Worm (Caenorhabditis elegans) whole organism, young adult: ENCODE results near the gene T02G5.7.
A peak's percentile ranks its signal among the peaks of the same experiment; 100 is the strongest.

ENCODE experiments used
- B0019.2 ChIP-seq: fragments of 200-800 bp; sonication (Bioruptor generic); conservative IDR thresholded peaks from 2 replicates; pipeline ENCODE4 v1.3.6; 2022; ENCODE audit warnings: missing genetic modification reagents, missing genetic modification characterization, missing compliant biosample characterization
- B0336.3 ChIP-seq: fragments of 200-800 bp; sonication (Bioruptor generic); IDR thresholded peaks from 2 replicates; pipeline ENCODE4 v1.3.6; 2022; ENCODE audit warnings: missing genetic modification characterization, missing compliant biosample characterization
- C17E4.6 ChIP-seq: fragments of 200-800 bp; sonication (Bioruptor generic); IDR thresholded peaks from 2 replicates; pipeline ENCODE4 v1.3.6; 2022; ENCODE audit warnings: missing genetic modification reagents, missing genetic modification characterization, missing compliant biosample characterization
- D2030.7 ChIP-seq: fragments of 200-800 bp; sonication (Bioruptor generic); IDR thresholded peaks from 2 replicates; pipeline ENCODE4 v1.3.6; 2022; ENCODE audit warnings: missing genetic modification reagents, missing genetic modification characterization, missing compliant biosample characterization
- F10E7.11 ChIP-seq: sonication (generic microtip); optimal IDR thresholded peaks from 2 replicates; lab custom pipeline; 2017; ENCODE audit warnings: mild to moderate bottlenecking, missing genetic modification characterization, moderate library complexity, missing compliant biosample characterization
- F37B4.10 ChIP-seq: fragments of 200-800 bp; sonication (Bioruptor generic); IDR thresholded peaks from 2 replicates; pipeline ENCODE4 v1.3.6; 2022; ENCODE audit warnings: missing genetic modification characterization, missing compliant biosample characterization
- F52B5.7 ChIP-seq: sonication (generic microtip); optimal IDR thresholded peaks from 2 replicates; lab custom pipeline; 2016; ENCODE audit warnings: mild to moderate bottlenecking, missing genetic modification characterization, missing compliant biosample characterization
- F55B11.4 ChIP-seq: sonication (generic microtip); optimal IDR thresholded peaks from 2 replicates; lab custom pipeline; 2016; ENCODE audit warnings: missing compliant biosample characterization, missing genetic modification characterization, borderline replicate concordance; ENCODE audit not compliant: insufficient read depth
- F57C9.4 ChIP-seq: sonication (generic microtip); optimal IDR thresholded peaks from 2 replicates; lab custom pipeline; 2017; ENCODE audit warnings: mild to moderate bottlenecking, missing genetic modification characterization, missing compliant biosample characterization
- K11D2.4 ChIP-seq: fragments of 200-800 bp; sonication (Bioruptor generic); IDR thresholded peaks from 2 replicates; pipeline ENCODE4 v1.3.6; 2022; ENCODE audit warnings: missing genetic modification reagents, missing genetic modification characterization, missing compliant biosample characterization
- K12H6.12 ChIP-seq: fragments of 200-800 bp; sonication (Bioruptor generic); optimal IDR thresholded peaks from 2 replicates; lab custom pipeline; 2018; ENCODE audit warnings: mild to moderate bottlenecking, missing genetic modification characterization, missing compliant biosample characterization
- Y53G8AR.9 ChIP-seq: fragments of 200-800 bp; sonication (Bioruptor generic); conservative IDR thresholded peaks from 2 replicates; pipeline ENCODE4 v1.3.6; 2022; ENCODE audit warnings: missing genetic modification reagents, missing genetic modification characterization, missing compliant biosample characterization
- Y67H2A.10 ChIP-seq: fragments of 200-800 bp; sonication (Bioruptor generic); conservative IDR thresholded peaks from 2 replicates; pipeline ENCODE4 v1.3.6; 2022; ENCODE audit warnings: missing genetic modification reagents, missing genetic modification characterization, missing compliant biosample characterization
- Y95B8A.8 ChIP-seq: fragments of 200-800 bp; sonication (Bioruptor generic); IDR thresholded peaks from 2 replicates; pipeline ENCODE4 v1.3.6; 2022; ENCODE audit warnings: missing genetic modification reagents, missing genetic modification characterization, missing compliant biosample characterization
- akir-1 ChIP-seq: fragments of 200-800 bp; sonication (Bioruptor generic); optimal IDR thresholded peaks from 2 replicates; lab custom pipeline; 2018; ENCODE audit warnings: mild to moderate bottlenecking, missing genetic modification characterization, moderate library complexity, missing compliant biosample characterization
- bed-1 ChIP-seq: fragments of 200-800 bp; sonication (Bioruptor generic); IDR thresholded peaks from 2 replicates; pipeline ENCODE4 v1.3.6; 2022; ENCODE audit warnings: missing genetic modification reagents, missing genetic modification characterization, missing compliant biosample characterization
- cebp-2 ChIP-seq: fragments of 200-800 bp; sonication (Bioruptor generic); IDR thresholded peaks from 2 replicates; pipeline ENCODE4 v1.3.6; 2022; ENCODE audit warnings: missing genetic modification characterization, missing compliant biosample characterization
- ceh-58 ChIP-seq: fragments of 200-800 bp; sonication (Bioruptor generic); IDR thresholded peaks from 2 replicates; pipeline ENCODE4 v1.3.6; 2022; ENCODE audit warnings: missing genetic modification characterization, missing compliant biosample characterization
- ceh-79 ChIP-seq: sonication (generic microtip); optimal IDR thresholded peaks from 2 replicates; lab custom pipeline; 2017; ENCODE audit warnings: mild to moderate bottlenecking, missing genetic modification characterization, missing compliant biosample characterization
- chd-7 ChIP-seq: sonication (generic microtip); optimal IDR thresholded peaks from 2 replicates; lab custom pipeline; 2016; ENCODE audit warnings: mild to moderate bottlenecking, missing genetic modification characterization, moderate library complexity, missing compliant biosample characterization
- die-1 ChIP-seq: sonication (generic microtip); optimal IDR thresholded peaks from 2 replicates; lab custom pipeline; 2016; ENCODE audit warnings: missing genotype, mild to moderate bottlenecking, missing genetic modification characterization, missing compliant biosample characterization
- dox-1 ChIP-seq: fragments of 200-800 bp; sonication (Bioruptor generic); IDR thresholded peaks from 2 replicates; pipeline ENCODE4 v1.3.6; 2022; ENCODE audit warnings: missing genetic modification reagents, missing genetic modification characterization, missing compliant biosample characterization
- efl-1 ChIP-seq: fragments of 150-350 bp; optimal IDR thresholded peaks from 2 replicates; lab custom pipeline; 2014; ENCODE audit warnings: missing biosample characterization, missing genetic modification reagents, missing genetic modification characterization
- ets-4 ChIP-seq: fragments of 200-800 bp; sonication (Bioruptor generic); optimal IDR thresholded peaks from 2 replicates; lab custom pipeline; 2018; ENCODE audit warnings: mild to moderate bottlenecking, missing genetic modification characterization, missing compliant biosample characterization
- fkh-3 ChIP-seq: sonication (generic microtip); optimal IDR thresholded peaks from 2 replicates; lab custom pipeline; 2016; ENCODE audit warnings: mild to moderate bottlenecking, missing genetic modification characterization, missing compliant biosample characterization
- him-1 ChIP-seq: sonication (generic microtip); optimal IDR thresholded peaks from 2 replicates; lab custom pipeline; 2016; ENCODE audit warnings: missing genotype, missing genetic modification reagents, missing genetic modification characterization, missing compliant biosample characterization
- hlh-12 ChIP-seq: sonication (generic microtip); optimal IDR thresholded peaks from 2 replicates; lab custom pipeline; 2016; ENCODE audit warnings: missing genetic modification characterization, missing compliant biosample characterization
- hmg-1.2 ChIP-seq: fragments of 200-800 bp; sonication (Bioruptor generic); IDR thresholded peaks from 2 replicates; pipeline ENCODE4 v1.3.6; 2022; ENCODE audit warnings: missing genetic modification reagents, missing genetic modification characterization, missing compliant biosample characterization
- lag-1 ChIP-seq: fragments of 200-800 bp; sonication (Bioruptor generic); IDR thresholded peaks from 2 replicates; pipeline ENCODE4 v1.3.6; 2022; ENCODE audit warnings: missing genetic modification reagents, missing genetic modification characterization, missing compliant biosample characterization
- let-607 ChIP-seq, 2 experiments: fragments of 200-800 bp in 1 of 2; sonication (Bioruptor generic) in 1 of 2; sonication (generic microtip) in 1 of 2; optimal IDR thresholded peaks; 2 replicates each; lab custom pipeline; 2016 to 2018; ENCODE audit warnings: mild to moderate bottlenecking in 2 of 2, missing compliant biosample characterization in 2 of 2, missing genetic modification characterization in 2 of 2, moderate library complexity in 2 of 2, missing genotype in 1 of 2
- lin-26 ChIP-seq: fragments of 200-800 bp; sonication (Bioruptor generic); IDR thresholded peaks from 2 replicates; pipeline ENCODE4 v1.3.6; 2022; ENCODE audit warnings: missing genetic modification reagents, missing genetic modification characterization, missing compliant biosample characterization
- nfya-2 ChIP-seq: fragments of 200-800 bp; sonication (Bioruptor generic); IDR thresholded peaks from 2 replicates; pipeline ENCODE4 v1.3.6; 2022; ENCODE audit warnings: missing genetic modification reagents, missing genetic modification characterization, missing compliant biosample characterization
- nhr-27 ChIP-seq: fragments of 200-800 bp; sonication (Bioruptor generic); optimal IDR thresholded peaks from 2 replicates; lab custom pipeline; 2018; ENCODE audit warnings: mild to moderate bottlenecking, missing genetic modification characterization, moderate library complexity, missing compliant biosample characterization
- nhr-80 ChIP-seq: sonication (generic microtip); optimal IDR thresholded peaks from 2 replicates; lab custom pipeline; 2016; ENCODE audit warnings: missing genetic modification characterization, missing compliant biosample characterization
- pha-4 ChIP-seq: fragments of 150-350 bp; sonication (generic microtip); optimal IDR thresholded peaks from 2 replicates; lab custom pipeline; 2014; ENCODE audit warnings: missing biosample characterization, missing genetic modification reagents, missing genetic modification characterization
- sdz-38 ChIP-seq: sonication (generic microtip); optimal IDR thresholded peaks from 2 replicates; lab custom pipeline; 2016; ENCODE audit warnings: missing genotype, missing genetic modification characterization, missing compliant biosample characterization
- snpc-1.3 ChIP-seq: sonication (generic microtip); optimal IDR thresholded peaks from 2 replicates; lab custom pipeline; 2017; ENCODE audit warnings: missing genetic modification characterization, mild to moderate bottlenecking, missing compliant biosample characterization, antibody characterized with exemption, moderate library complexity, missing genotype, missing genetic modification reagents; ENCODE audit not compliant: insufficient read depth
- sptf-2 ChIP-seq: fragments of 200-800 bp; sonication (Bioruptor generic); optimal IDR thresholded peaks from 2 replicates; lab custom pipeline; 2018; ENCODE audit warnings: mild to moderate bottlenecking, missing genetic modification characterization, missing compliant biosample characterization
- tbx-9 ChIP-seq: sonication (generic microtip); optimal IDR thresholded peaks from 2 replicates; lab custom pipeline; 2016; ENCODE audit warnings: borderline replicate concordance, missing genetic modification characterization, inconsistent platforms, missing compliant biosample characterization
- zfh-2 ChIP-seq: fragments of 200-800 bp; sonication (Bioruptor generic); conservative IDR thresholded peaks from 2 replicates; pipeline ENCODE4 v1.3.6; 2022; ENCODE audit warnings: missing genetic modification reagents, missing genetic modification characterization, missing compliant biosample characterization
- zim-3 ChIP-seq: sonication (generic microtip); optimal IDR thresholded peaks from 2 replicates; lab custom pipeline; 2017; ENCODE audit warnings: mild to moderate bottlenecking, missing genetic modification characterization, moderate library complexity, missing compliant biosample characterization
- ztf-26 ChIP-seq: sonication (generic microtip); optimal IDR thresholded peaks from 2 replicates; lab custom pipeline; 2017; ENCODE audit warnings: missing genetic modification characterization, missing compliant biosample characterization
- ztf-3 ChIP-seq: fragments of 200-800 bp; sonication (Bioruptor generic); optimal IDR thresholded peaks from 2 replicates; lab custom pipeline; 2018; ENCODE audit warnings: mild to moderate bottlenecking, missing genetic modification characterization, missing compliant biosample characterization
- ztf-6 ChIP-seq: fragments of 200-800 bp; sonication (Bioruptor generic); IDR thresholded peaks from 2 replicates; pipeline ENCODE4 v1.3.6; 2022; ENCODE audit warnings: missing genetic modification reagents, missing genetic modification characterization, missing compliant biosample characterization

The T02G5.7 gene

ce11 chrII:7075564-7076228 is at the start of gene T02G5.7 (continued):
- no peak for TF ChIP-seq zfh-2
- peak; percentile 78 for TF ChIP-seq Y53G8AR.9 (GFP tag; lab: Robert Waterston, UW)
- TF ChIP-seq fkh-3 = no peak
- TF ChIP-seq bed-1 = no peak
- TF ChIP-seq F52B5.7 (tag; lab: Kevin White, UChicago) = no peak
- TF ChIP-seq nfya-2 (GFP tag; lab: Robert Waterston, UW) = no peak
- peak; percentile 59; the same call in 1 of the 2 replicates for TF ChIP-seq B0336.3 (GFP tag; lab: Robert Waterston, UW)
- TF ChIP-seq Y67H2A.10 (GFP tag; lab: Robert Waterston, UW) = no peak
- TF ChIP-seq F10E7.11 = no peak
- no peak for TF ChIP-seq let-607 (tag; optimal IDR thresholded peaks at IDR 0.05; lab: Kevin White, UChicago)
- no peak for TF ChIP-seq D2030.7 (GFP tag; lab: Robert Waterston, UW)
- TF ChIP-seq F55B11.4 = no peak
- no peak for TF ChIP-seq F57C9.4 (tag; lab: Kevin White, UChicago)
- no peak for TF ChIP-seq lag-1 (GFP tag; lab: Robert Waterston, UW)
- no peak for TF ChIP-seq lin-26
- TF ChIP-seq efl-1 (GFP tag; lab: Kevin White, UChicago) = no peak
- no peak for TF ChIP-seq ztf-3 (GFP tag; lab: Kevin White, UChicago)
- TF ChIP-seq pha-4 (tag; lab: Kevin White, UChicago) = no peak
- TF ChIP-seq ztf-6 = no peak
- no peak for TF ChIP-seq snpc-1.3 (tag; lab: Kevin White, UChicago)
- no peak for TF ChIP-seq tbx-9 (tag; lab: Kevin White, UChicago)
- TF ChIP-seq die-1 (tag; lab: Kevin White, UChicago) = no peak
- no peak for TF ChIP-seq ceh-58 (GFP tag; lab: Robert Waterston, UW)
- TF ChIP-seq nhr-27 (tag; lab: Kevin White, UChicago) = no peak
- TF ChIP-seq ceh-79 (tag; lab: Kevin White, UChicago) = no peak
- no peak for TF ChIP-seq ztf-26
- TF ChIP-seq him-1 (tag; lab: Kevin White, UChicago) = no peak
- no peak for TF ChIP-seq C17E4.6 (GFP tag; lab: Robert Waterston, UW)
- TF ChIP-seq zim-3 (tag; lab: Kevin White, UChicago) = peak; percentile 74
- no peak for TF ChIP-seq F37B4.10 (GFP tag; lab: Robert Waterston, UW)
- TF ChIP-seq sptf-2 (GFP tag; lab: Kevin White, UChicago) = no peak

ce11 chrII:7029524-7029923 is 45.9 kb upstream of the T02G5.7 start:
- TF ChIP-seq die-1 (tag; lab: Kevin White, UChicago) (no peak), F37B4.10 (GFP tag; lab: Robert Waterston, UW) (no peak), K11D2.4 (GFP tag; lab: Robert Waterston, UW) (no peak), Y95B8A.8 (GFP tag; lab: Robert Waterston, UW) (no peak), dox-1 (no peak), K12H6.12 (tag; lab: Kevin White, UChicago) (no peak), cebp-2 (no peak), ets-4 (GFP tag; lab: Kevin White, UChicago) (no peak), B0019.2 (GFP tag; lab: Robert Waterston, UW) (no peak), hmg-1.2 (GFP tag; lab: Robert Waterston, UW) (no peak), nhr-80 (tag; lab: Kevin White, UChicago) (no peak), chd-7 (tag; lab: Kevin White, UChicago) (no peak), sdz-38 (tag; lab: Kevin White, UChicago) (no peak), akir-1 (GFP tag; lab: Kevin White, UChicago) (no peak), hlh-12 (tag; lab: Kevin White, UChicago) (no peak)
